Worm (Caenorhabditis elegans): ENCODE results near the gene ddn-3.
A peak's percentile ranks its signal among the peaks of the same experiment; 100 is the strongest.
"Not testable (repeated sequence)": the region's sequence is repeated elsewhere in the genome, so short reads cannot be mapped to it uniquely, and the experiment has no call there.

ddn-3 gene

ce11 chrV:14309632-14310031 is 1.4 kb downstream of the ddn-3 start, which contains the start of gene F14D7.14:
TSS of gene F14D7.14 (plus strand) at chrV:14309932.
- not testable (repeated sequence) for TF ChIP-seq hlh-13 (GFP tag; optimal IDR thresholded peaks at IDR 0.05); pros-1 (tag; optimal IDR thresholded peaks at IDR 0.05); C38D4.7 (GFP tag; optimal IDR thresholded peaks at IDR 0.05)

ce11 chrV:14308164-14308563 is 2.9 kb downstream of the ddn-3 start, which contains the start of gene spig-5:
TSS of gene spig-5 (plus strand) at chrV:14308464.
- not testable (repeated sequence) for TF ChIP-seq eyg-1 (tag; optimal IDR thresholded peaks at IDR 0.05); T23F11.4 (GFP tag; optimal IDR thresholded peaks at IDR 0.05); pha-2 (tag; optimal IDR thresholded peaks at IDR 0.05)

- TF ChIP-seq dmd-4 (tag; optimal IDR thresholded peaks at IDR 0.05; ENCODE audit: borderline replicate concordance); ahr-1 (tag; optimal IDR thresholded peaks at IDR 0.05); ceh-14 (tag; optimal IDR thresholded peaks at IDR 0.05): not testable (repeated sequence)
Measured at ce11 chrV:14306771-14307170, 4.2 kb downstream of the ddn-3 start, which contains the start of gene spig-4. TSS of gene spig-4 (minus strand) at chrV:14306871.

ce11 chrV:14301076-14301475 is 9.9 kb downstream of the ddn-3 start, which contains the start of gene F14D7.6:
TSS of gene F14D7.6 (plus strand) at chrV:14301413.
- TF ChIP-seq nfya-1 (tag; optimal IDR thresholded peaks at IDR 0.05) (no peak), elt-2 (tag; optimal IDR thresholded peaks at IDR 0.05) (peak; percentile 21)

- TF ChIP-seq ceh-30 (tag; optimal IDR thresholded peaks at IDR 0.05), result no peak
- no peak for TF ChIP-seq ceh-19 (GFP tag; optimal IDR thresholded peaks at IDR 0.05)
- TF ChIP-seq pat-9 (tag; optimal IDR thresholded peaks at IDR 0.05), result no peak
- TF ChIP-seq ceh-48 (tag; optimal IDR thresholded peaks at IDR 0.05), result no peak
- no peak for TF ChIP-seq sdc-2 (tag; optimal IDR thresholded peaks at IDR 0.05)
- TF ChIP-seq nhr-232 (tag; optimal IDR thresholded peaks at IDR 0.05), result no peak
- no peak for TF ChIP-seq mec-3 (tag; optimal IDR thresholded peaks at IDR 0.05; ENCODE audit: borderline replicate concordance)
- TF ChIP-seq dmd-4 (tag; optimal IDR thresholded peaks at IDR 0.05; ENCODE audit: borderline replicate concordance), result no peak
- no peak for TF ChIP-seq ceh-24 (tag; optimal IDR thresholded peaks at IDR 0.05)
- TF ChIP-seq fkh-10 (GFP tag; optimal IDR thresholded peaks at IDR 0.05), result no peak
- TF ChIP-seq ztf-16 (tag; optimal IDR thresholded peaks at IDR 0.05), result no peak
- no peak for TF ChIP-seq elt-4 (tag; optimal IDR thresholded peaks at IDR 0.05)
- TF ChIP-seq lim-6 (tag; optimal IDR thresholded peaks at IDR 0.05), result no peak
Measured at ce11 chrV:14299569-14300064, 11.4 kb downstream of the ddn-3 start, which contains the start of the genes spig-3 and F14D7.12. TSS of gene spig-3 (minus strand) at chrV:14299669. TSS of gene F14D7.12 (plus strand) at chrV:14300014.

DNA sequence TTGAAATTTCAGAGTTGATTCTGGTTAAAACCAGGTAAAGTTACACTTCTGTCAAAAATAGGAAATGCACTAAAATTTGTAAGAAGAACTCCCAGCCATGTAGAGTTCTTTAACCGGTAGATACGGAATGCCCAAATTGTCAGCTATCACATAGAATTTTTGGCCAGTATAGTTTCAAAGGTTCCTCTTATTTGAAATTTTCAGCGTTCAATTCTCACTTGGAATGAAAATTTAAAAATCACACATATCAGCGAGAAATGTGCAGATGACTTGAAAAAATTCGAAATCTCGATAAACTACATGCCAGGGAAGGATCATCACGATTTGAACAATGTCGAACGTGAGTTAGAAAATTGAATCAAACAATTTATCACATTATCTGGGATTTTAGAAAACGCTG is 14.5 kb downstream of the ddn-3 start, which contains the start of gene F14D7.3:
Gene F14D7.3 (plus strand): TSS at position 301 of the 400 bp plus-strand sequence.
- TF ChIP-seq hlh-8 (tag; optimal IDR thresholded peaks at IDR 0.05) (no peak), elt-4 (tag; optimal IDR thresholded peaks at IDR 0.05) (no peak), ceh-24 (tag; optimal IDR thresholded peaks at IDR 0.05) (no peak), sdc-2 (tag; optimal IDR thresholded peaks at IDR 0.05) (no peak), madf-2 (tag; optimal IDR thresholded peaks at IDR 0.05) (no peak), gmeb-2 (tag; optimal IDR thresholded peaks at IDR 0.05) (no peak), ceh-31 (tag; optimal IDR thresholded peaks at IDR 0.05) (no peak), pros-1 (tag; optimal IDR thresholded peaks at IDR 0.05) (no peak), nhr-232 (tag; optimal IDR thresholded peaks at IDR 0.05) (no peak)

DNA sequence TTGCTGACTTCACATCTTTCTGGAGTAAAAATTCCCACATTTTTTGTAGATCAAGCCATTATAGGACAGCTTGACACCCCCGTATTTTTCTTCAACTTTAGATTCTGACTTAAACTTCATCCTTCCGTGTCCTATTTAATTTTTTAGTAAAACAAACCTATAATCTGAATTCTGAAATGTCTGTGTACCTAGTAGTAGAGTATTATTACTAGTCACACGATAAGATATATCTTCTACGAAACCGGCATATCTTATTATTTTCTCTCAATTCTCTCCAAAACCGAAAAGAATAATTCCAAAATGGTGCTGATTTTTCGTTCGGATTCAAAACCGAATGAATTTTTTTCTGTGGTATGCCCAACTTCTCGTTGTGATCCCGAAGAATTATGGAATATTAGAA is 16.6 kb downstream of the ddn-3 start, which contains the start of gene F14D7.9:
Gene F14D7.9 (plus strand): TSS at position 301 of the 400 bp plus-strand sequence.
- TF ChIP-seq ceh-9 (tag; optimal IDR thresholded peaks at IDR 0.05), result no peak
- TF ChIP-seq hlh-6 (tag; optimal IDR thresholded peaks at IDR 0.05), result no peak
- TF ChIP-seq nhr-232 (tag; optimal IDR thresholded peaks at IDR 0.05), result no peak
- TF ChIP-seq ets-4 (tag; optimal IDR thresholded peaks at IDR 0.05), result no peak
- TF ChIP-seq zip-5 (tag; optimal IDR thresholded peaks at IDR 0.05), result no peak
- no peak for TF ChIP-seq syd-9 (tag; optimal IDR thresholded peaks at IDR 0.05)
- no peak for TF ChIP-seq elt-2 (tag; optimal IDR thresholded peaks at IDR 0.05)
- TF ChIP-seq K09A11.1 (tag; optimal IDR thresholded peaks at IDR 0.05; ENCODE audit: insufficient read depth), result no peak
- no peak for TF ChIP-seq tbx-2 (tag; optimal IDR thresholded peaks at IDR 0.05)
- no peak for TF ChIP-seq unc-55 (GFP tag; optimal IDR thresholded peaks at IDR 0.05)
- no peak for TF ChIP-seq pag-3 (tag; optimal IDR thresholded peaks at IDR 0.05; ENCODE audit: borderline replicate concordance)
- no peak for TF ChIP-seq ztf-16 (tag; optimal IDR thresholded peaks at IDR 0.05)
- TF ChIP-seq pat-9 (tag; optimal IDR thresholded peaks at IDR 0.05), result no peak
- TF ChIP-seq K02D7.2 (tag; optimal IDR thresholded peaks at IDR 0.05), result no peak
- no peak for TF ChIP-seq ceh-6 (GFP tag; optimal IDR thresholded peaks at IDR 0.05)
- TF ChIP-seq lin-11 (tag; optimal IDR thresholded peaks at IDR 0.05), result no peak
- TF ChIP-seq ttx-3 (tag; optimal IDR thresholded peaks at IDR 0.05), result no peak
